Worm (Caenorhabditis elegans) whole organism, late embryonic: ENCODE measurements around the gene clec-245.

Experiments
- ama-1 ChIP-seq: fragments of 150-350 bp; optimal IDR thresholded peaks from 2 replicates; lab custom pipeline; 2014
- ceh-19 ChIP-seq: fragments of 200-800 bp; sonication (Bioruptor generic); optimal IDR thresholded peaks from 2 replicates; lab custom pipeline; 2018; ENCODE audit warnings: mild to moderate bottlenecking, missing genetic modification characterization, missing compliant biosample characterization
- ceh-2 ChIP-seq: sonication (generic microtip); optimal IDR thresholded peaks from 2 replicates; lab custom pipeline; 2016; ENCODE audit warnings: missing genotype, missing genetic modification characterization, missing compliant biosample characterization
- ceh-22 ChIP-seq: sonication (generic microtip); optimal IDR thresholded peaks from 2 replicates; lab custom pipeline; 2017; ENCODE audit warnings: missing biosample characterization, missing genetic modification characterization
- ceh-30 ChIP-seq: fragments of 150-350 bp; optimal IDR thresholded peaks from 2 replicates; lab custom pipeline; 2014; ENCODE audit warnings: missing biosample characterization, missing genetic modification characterization
- ceh-31 ChIP-seq: sonication (generic microtip); optimal IDR thresholded peaks from 2 replicates; lab custom pipeline; 2016; ENCODE audit warnings: missing genetic modification characterization, missing compliant biosample characterization
- ceh-34 ChIP-seq: sonication (generic microtip); optimal IDR thresholded peaks from 2 replicates; lab custom pipeline; 2016; ENCODE audit warnings: mild to moderate bottlenecking, missing genetic modification characterization, missing compliant biosample characterization
- che-1 ChIP-seq: sonication (generic microtip); optimal IDR thresholded peaks from 2 replicates; lab custom pipeline; 2016; ENCODE audit warnings: mild to moderate bottlenecking, missing genetic modification characterization, missing compliant biosample characterization
- dmd-4 ChIP-seq: sonication (generic microtip); optimal IDR thresholded peaks from 2 replicates; lab custom pipeline; 2016; ENCODE audit warnings: borderline replicate concordance, missing genetic modification characterization, missing compliant biosample characterization
- dve-1 ChIP-seq: sonication (generic microtip); optimal IDR thresholded peaks from 2 replicates; lab custom pipeline; 2017; ENCODE audit warnings: antibody characterized with exemption, mild to moderate bottlenecking, missing genetic modification characterization, missing compliant biosample characterization
- eyg-1 ChIP-seq: sonication (generic microtip); optimal IDR thresholded peaks from 2 replicates; lab custom pipeline; 2016; ENCODE audit warnings: missing genotype, missing genetic modification characterization, missing compliant biosample characterization
- fax-1 ChIP-seq: sonication (generic microtip); optimal IDR thresholded peaks from 2 replicates; lab custom pipeline; 2016; ENCODE audit warnings: missing genotype, missing genetic modification characterization, missing compliant biosample characterization
- fkh-10 ChIP-seq: fragments of 150-350 bp; optimal IDR thresholded peaks from 2 replicates; lab custom pipeline; 2014; ENCODE audit warnings: missing biosample characterization, missing genetic modification reagents, missing genetic modification characterization
- fkh-6 ChIP-seq: sonication (generic microtip); optimal IDR thresholded peaks from 2 replicates; lab custom pipeline; 2016; ENCODE audit warnings: missing genetic modification characterization, missing compliant biosample characterization
- hlh-13 ChIP-seq: fragments of 200-800 bp; sonication (Bioruptor generic); optimal IDR thresholded peaks from 2 replicates; lab custom pipeline; 2018; ENCODE audit warnings: mild to moderate bottlenecking, missing genetic modification characterization, missing compliant biosample characterization
- hlh-15 ChIP-seq: sonication (generic microtip); optimal IDR thresholded peaks from 2 replicates; lab custom pipeline; 2016; ENCODE audit warnings: missing genetic modification characterization, missing compliant biosample characterization
- hlh-8 ChIP-seq: sonication (generic microtip); optimal IDR thresholded peaks from 2 replicates; lab custom pipeline; 2016; ENCODE audit warnings: missing genotype, missing genetic modification characterization, missing compliant biosample characterization
- lin-11 ChIP-seq: fragments of 200-800 bp; sonication (Bioruptor generic); optimal IDR thresholded peaks from 2 replicates; lab custom pipeline; 2018; ENCODE audit warnings: mild to moderate bottlenecking, missing genetic modification characterization, missing compliant biosample characterization
- madf-2 ChIP-seq: sonication (generic microtip); optimal IDR thresholded peaks from 2 replicates; lab custom pipeline; 2017; ENCODE audit warnings: missing genetic modification characterization, missing compliant biosample characterization
- nhr-11 ChIP-seq: fragments of 150-350 bp; optimal IDR thresholded peaks from 2 replicates; lab custom pipeline; 2014; ENCODE audit warnings: missing biosample characterization, missing genetic modification characterization
- nhr-232 ChIP-seq: sonication (generic microtip); optimal IDR thresholded peaks from 2 replicates; lab custom pipeline; 2016; ENCODE audit warnings: missing genetic modification characterization, missing compliant biosample characterization
- npax-4 ChIP-seq: sonication (generic microtip); optimal IDR thresholded peaks from 2 replicates; lab custom pipeline; 2016; ENCODE audit warnings: missing genetic modification characterization, missing compliant biosample characterization
- odd-2 ChIP-seq: sonication (generic microtip); optimal IDR thresholded peaks from 2 replicates; lab custom pipeline; 2017; ENCODE audit warnings: antibody characterized with exemption, mild to moderate bottlenecking, missing genetic modification characterization, missing compliant biosample characterization
- pag-3 ChIP-seq: sonication (generic microtip); optimal IDR thresholded peaks from 2 replicates; lab custom pipeline; 2016; ENCODE audit warnings: missing compliant biosample characterization, missing genetic modification characterization, borderline replicate concordance
- pax-1 ChIP-seq: fragments of 150-350 bp; optimal IDR thresholded peaks from 2 replicates; lab custom pipeline; 2014; ENCODE audit warnings: missing biosample characterization, missing genetic modification characterization
- pha-4 ChIP-seq: fragments of 150-350 bp; optimal IDR thresholded peaks from 2 replicates; lab custom pipeline; 2018; ENCODE audit warnings: missing biosample characterization, missing genetic modification reagents, missing genetic modification characterization
- pqm-1 ChIP-seq: sonication (generic microtip); optimal IDR thresholded peaks from 2 replicates; lab custom pipeline; 2016; ENCODE audit warnings: missing genetic modification characterization, missing compliant biosample characterization
- ref-2 ChIP-seq: sonication (generic microtip); optimal IDR thresholded peaks from 2 replicates; lab custom pipeline; 2016; ENCODE audit warnings: missing genetic modification characterization, missing compliant biosample characterization
- sdc-2 ChIP-seq: sonication (generic microtip); optimal IDR thresholded peaks from 2 replicates; lab custom pipeline; 2016; ENCODE audit warnings: missing genotype, missing genetic modification characterization, missing compliant biosample characterization
- sox-2 ChIP-seq: fragments of 200-800 bp; sonication (Bioruptor generic); IDR thresholded peaks from 2 replicates; pipeline ENCODE4 v1.3.6; 2022; ENCODE audit warnings: missing genetic modification reagents, missing genetic modification characterization, missing compliant biosample characterization
- syd-9 ChIP-seq: sonication (generic microtip); optimal IDR thresholded peaks from 2 replicates; lab custom pipeline; 2016; ENCODE audit warnings: mild to moderate bottlenecking, missing genetic modification characterization, moderate library complexity, missing compliant biosample characterization
- tbx-7 ChIP-seq: sonication (generic microtip); optimal IDR thresholded peaks from 2 replicates; lab custom pipeline; 2016; ENCODE audit warnings: missing genotype, missing genetic modification characterization, missing compliant biosample characterization
- ttx-3 ChIP-seq: sonication (generic microtip); optimal IDR thresholded peaks from 2 replicates; lab custom pipeline; 2016; ENCODE audit warnings: missing genetic modification reagents, missing genetic modification characterization, missing compliant biosample characterization
- unc-3 ChIP-seq, 2 experiments: fragments of 200-800 bp in 1 of 2; sonication (Bioruptor generic) in 1 of 2; sonication (generic microtip) in 1 of 2; conservative IDR thresholded peaks in 1 of 2; optimal IDR thresholded peaks in 1 of 2; 2 replicates each; pipeline versions ENCODE4 v1.3.6 to Lab custom; 2016 to 2022; ENCODE audit warnings: missing compliant biosample characterization in 2 of 2, missing genetic modification characterization in 2 of 2, missing genetic modification reagents in 1 of 2
- unc-42 ChIP-seq: sonication (generic microtip); optimal IDR thresholded peaks from 2 replicates; lab custom pipeline; 2016; ENCODE audit warnings: missing genotype, missing genetic modification characterization, missing compliant biosample characterization
- unc-55 ChIP-seq: sonication (generic microtip); optimal IDR thresholded peaks from 2 replicates; lab custom pipeline; 2017; ENCODE audit warnings: missing biosample characterization, missing genetic modification reagents, missing genetic modification characterization
- zip-5 ChIP-seq: sonication (generic microtip); optimal IDR thresholded peaks from 2 replicates; lab custom pipeline; 2016; ENCODE audit warnings: missing genetic modification characterization, missing compliant biosample characterization

clec-245 gene

ce11 chrV:18161228-18161627 lies 27.0 kb downstream of the clec-245 start, which contains the start of gene C14A6.13:
C14A6.13 (minus strand) TSS chrV:18161328.
- no peak for TF ChIP-seq nhr-11 (tag; lab: Kevin White, UChicago)
- TF ChIP-seq npax-4 (tag; lab: Kevin White, UChicago): no peak
- TF ChIP-seq sdc-2 (tag; lab: Kevin White, UChicago): no peak
- TF ChIP-seq fax-1 (tag; lab: Kevin White, UChicago): no peak
- no peak for TF ChIP-seq unc-42
- TF ChIP-seq nhr-232 (tag; lab: Kevin White, UChicago): no peak
- no peak for TF ChIP-seq ref-2 (tag; lab: Kevin White, UChicago)
- TF ChIP-seq ceh-34 (tag; lab: Kevin White, UChicago): no peak
- no peak for TF ChIP-seq pag-3
- no peak for TF ChIP-seq fkh-10 (GFP tag; lab: Kevin White, UChicago)
- TF ChIP-seq, all 69 proteins: peak for 0

ce11 chrV:18158172-18158571 lies 30.1 kb downstream of the clec-245 start:
- TF ChIP-seq che-1 (tag; lab: Kevin White, UChicago): no peak
- TF ChIP-seq ceh-31 (tag; lab: Kevin White, UChicago): no peak
- no peak for TF ChIP-seq pha-4 (tag; lab: Kevin White, UChicago)
- TF ChIP-seq unc-42: no peak
- TF ChIP-seq ceh-30 (tag; lab: Kevin White, UChicago): no peak
- no peak for TF ChIP-seq ceh-19 (GFP tag; lab: Kevin White, UChicago)

DNA sequence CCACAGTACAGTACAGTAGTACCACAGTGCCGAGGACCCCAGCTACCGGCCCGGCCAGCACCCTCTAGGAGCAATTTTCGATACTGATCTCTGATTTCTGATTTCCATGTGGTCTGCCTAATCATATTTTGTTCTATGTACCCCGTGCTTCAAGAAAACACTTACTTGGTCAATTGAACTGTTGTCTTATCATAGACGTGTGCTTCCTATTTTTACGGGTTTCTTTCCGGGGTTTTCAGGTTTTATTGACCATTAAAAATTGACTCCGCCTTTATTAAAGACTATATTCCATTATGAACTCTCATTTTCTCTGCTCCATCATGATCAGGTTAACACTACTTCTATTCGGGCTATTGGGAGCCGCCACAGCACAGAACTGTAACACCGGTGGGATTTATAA lies 30.5 kb downstream of the clec-245 start, which contains the start of gene clec-48:
Gene clec-48 (plus strand): TSS at position 320 of the 400 bp plus-strand sequence.
- TF ChIP-seq odd-2 (tag; lab: Kevin White, UChicago) (no peak), hlh-8 (tag; lab: Kevin White, UChicago) (no peak), pax-1 (no peak), unc-55 (no peak), che-1 (tag; lab: Kevin White, UChicago) (no peak), lin-11 (tag; lab: Kevin White, UChicago) (no peak), ttx-3 (no peak), sox-2 (GFP tag; lab: Robert Waterston, UW) (no peak)

ce11 chrV:18146077-18146476 lies 42.2 kb downstream of the clec-245 start, which contains the start of gene C14A6.3:
C14A6.3 (plus strand) TSS chrV:18146377.
- TF ChIP-seq hlh-15: no peak
- no peak for TF ChIP-seq unc-42
- TF ChIP-seq zip-5: no peak
- TF ChIP-seq eyg-1 (tag; lab: Kevin White, UChicago): no peak
- no peak for TF ChIP-seq che-1 (tag; lab: Kevin White, UChicago)
- no peak for TF ChIP-seq ceh-2
- no peak for TF ChIP-seq syd-9
- TF ChIP-seq lin-11 (tag; lab: Kevin White, UChicago): no peak
- no peak for TF ChIP-seq ama-1 (lab: Kevin White, UChicago)
- no peak for TF ChIP-seq tbx-7 (tag; lab: Kevin White, UChicago)
- no peak for TF ChIP-seq pqm-1
- TF ChIP-seq unc-3 (GFP tag; conservative IDR thresholded peaks at IDR 0.05; lab: Robert Waterston, UW): no peak
- TF ChIP-seq unc-3 (tag; optimal IDR thresholded peaks at IDR 0.05; lab: Kevin White, UChicago): no peak
- TF ChIP-seq fkh-6 (tag; lab: Kevin White, UChicago): no peak
- TF ChIP-seq dmd-4 (tag; lab: Kevin White, UChicago): no peak
- TF ChIP-seq ceh-22 (tag; lab: Kevin White, UChicago): no peak
- no peak for TF ChIP-seq madf-2 (tag; lab: Kevin White, UChicago)
- no peak for TF ChIP-seq npax-4 (tag; lab: Kevin White, UChicago)
- no peak for TF ChIP-seq fkh-10 (GFP tag; lab: Kevin White, UChicago)

DNA sequence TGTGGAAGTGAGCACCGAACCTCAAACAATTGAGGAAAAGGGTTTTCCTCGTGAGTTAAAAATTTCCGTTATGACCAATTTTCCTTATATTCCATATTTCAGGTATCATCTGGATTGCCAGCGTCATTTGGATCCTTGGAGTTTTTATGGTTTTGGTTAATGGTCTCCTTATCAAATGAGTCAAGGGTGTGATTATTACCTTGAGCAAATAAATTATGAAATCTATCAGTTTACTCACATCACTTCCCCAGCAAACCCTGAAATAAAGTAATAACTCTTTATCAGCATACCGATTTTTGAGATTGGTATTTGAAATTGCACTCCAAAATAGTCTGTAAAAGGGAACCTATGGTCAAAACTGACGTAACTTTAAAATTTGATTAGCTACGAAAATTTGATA lies 43.8 kb downstream of the clec-245 start:
- TF ChIP-seq odd-2 (tag; lab: Kevin White, UChicago) (no peak), syd-9 (no peak), dve-1 (tag; lab: Kevin White, UChicago) (no peak), fax-1 (tag; lab: Kevin White, UChicago) (no peak), tbx-7 (tag; lab: Kevin White, UChicago) (no peak), hlh-15 (no peak), eyg-1 (tag; lab: Kevin White, UChicago) (no peak), hlh-13 (no peak), pha-4 (tag; lab: Kevin White, UChicago) (no peak), ama-1 (lab: Kevin White, UChicago) (no peak), npax-4 (tag; lab: Kevin White, UChicago) (no peak), ceh-34 (tag; lab: Kevin White, UChicago) (no peak)
